Worm (Caenorhabditis elegans) whole organism, L1 larva: ENCODE results near the gene R02D5.24.

Experiments
- ces-1 ChIP-seq: fragments of 150-350 bp; optimal IDR thresholded peaks from 2 replicates; lab custom pipeline; 2014; ENCODE audit warnings: missing biosample characterization, missing genetic modification reagents, missing genetic modification characterization
- fos-1 ChIP-seq: fragments of 150-350 bp; optimal IDR thresholded peaks from 2 replicates; lab custom pipeline; 2014; ENCODE audit warnings: missing biosample characterization, missing genetic modification characterization
- lin-39 ChIP-seq: fragments of 150-350 bp; optimal IDR thresholded peaks from 2 replicates; lab custom pipeline; 2014; ENCODE audit warnings: missing biosample characterization, missing genetic modification reagents, missing genetic modification characterization
- lir-3 ChIP-seq: sonication (generic microtip); optimal IDR thresholded peaks from 2 replicates; lab custom pipeline; 2016; ENCODE audit warnings: mild to moderate bottlenecking, missing genetic modification characterization, moderate library complexity, missing compliant biosample characterization; ENCODE audit not compliant: poor library complexity
- lsy-2 ChIP-seq, 2 experiments: fragments of 150-350 bp; optimal IDR thresholded peaks; 2 replicates each; lab custom pipeline; 2014; ENCODE audit warnings: missing biosample characterization in 2 of 2, missing genetic modification characterization in 2 of 2
- nhr-12 ChIP-seq: sonication (generic microtip); optimal IDR thresholded peaks from 2 replicates; lab custom pipeline; 2017; ENCODE audit warnings: missing biosample characterization, missing genetic modification characterization
- nhr-19 ChIP-seq: fragments of 200-800 bp; sonication (Bioruptor generic); conservative IDR thresholded peaks from 2 replicates; pipeline ENCODE4 v1.3.6; 2022; ENCODE audit warnings: missing genetic modification characterization, missing compliant biosample characterization
- pag-3 ChIP-seq: sonication (generic microtip); optimal IDR thresholded peaks from 2 replicates; lab custom pipeline; 2017; ENCODE audit warnings: missing genetic modification characterization, mild to moderate bottlenecking, missing compliant biosample characterization, antibody characterized with exemption, borderline replicate concordance; ENCODE audit not compliant: insufficient read depth
- skn-1 ChIP-seq: fragments of 150-350 bp; optimal IDR thresholded peaks from 2 replicates; lab custom pipeline; 2014; ENCODE audit warnings: missing biosample characterization, missing genetic modification characterization
- unc-130 ChIP-seq: fragments of 150-350 bp; optimal IDR thresholded peaks from 2 replicates; lab custom pipeline; 2017; ENCODE audit warnings: missing biosample characterization, missing genetic modification characterization, inconsistent platforms
- unc-62 ChIP-seq: fragments of 150-350 bp; optimal IDR thresholded peaks from 2 replicates; lab custom pipeline; 2014; ENCODE audit warnings: missing biosample characterization, missing genetic modification reagents, missing genetic modification characterization
- zag-1 ChIP-seq: fragments of 150-350 bp; optimal IDR thresholded peaks from 2 replicates; lab custom pipeline; 2014; ENCODE audit warnings: missing biosample characterization, missing genetic modification characterization

- no peak for TF ChIP-seq unc-62
- no peak for TF ChIP-seq fos-1 (tag; lab: Kevin White, UChicago)
- no peak for TF ChIP-seq lir-3
- TF ChIP-seq ces-1 (GFP tag; lab: Kevin White, UChicago), result no peak
- peak in 1 of 2 experiments; percentile 49 for TF ChIP-seq lsy-2 (tag; optimal IDR thresholded peaks at IDR 0.05; lab: Kevin White, UChicago)
- no peak for TF ChIP-seq nhr-12 (tag; lab: Kevin White, UChicago)
- TF ChIP-seq skn-1 (tag; lab: Kevin White, UChicago), result no peak
- TF ChIP-seq lin-39 (tag; lab: Kevin White, UChicago), result no peak
- TF ChIP-seq pag-3 (tag; lab: Kevin White, UChicago), result no peak
- no peak for TF ChIP-seq nhr-19 (GFP tag; lab: Robert Waterston, UW)
- no peak for TF ChIP-seq zag-1 (tag; lab: Kevin White, UChicago)
- TF ChIP-seq unc-130 (tag; lab: Kevin White, UChicago), result peak; percentile 16
Observed at ce11 chrV:14456626-14457025, 44.5 kb upstream of the R02D5.24 start, which contains the start of gene bmk-1.
